ENCODE assay signal across 1 fruit fly cellular context in genomic region chrX:8681189-8681821, dm6.
TF ChIP-seq lines count a peak whose summit lies in the region.

Gene CAH3, plus strand, starts transcription at chrX:8681252.

TF ChIP-seq in whole organism, embryonic, 481 proteins besides CTCF, POLR2A, EP300 and RAD21 (continued from another document and continues in another):
- TF ChIP-seq klu (GFP tag; IDR thresholded peaks at IDR 0.05; lab: Robert Waterston, UW) (peak; percentile 73), CG11560 (tag; IDR thresholded peaks at IDR 0.05; lab: Robert Waterston, UW) (peak; percentile 64; the same call in 2 of the 3 replicates), wdn (GFP tag; IDR thresholded peaks at IDR 0.05; lab: Robert Waterston, UW) (peak; percentile 90), CG10979 (tag; optimal IDR thresholded peaks at IDR 0.05; lab: Kevin White, UChicago) (peak; percentile 95), ro (GFP tag; IDR thresholded peaks at IDR 0.05; lab: Robert Waterston, UW) (peak; percentile 58; the same call in 1 of the 2 replicates), C15 (GFP tag; IDR thresholded peaks at IDR 0.05; lab: Robert Waterston, UW) (peak; percentile 81), fru (optimal IDR thresholded peaks at IDR 0.05; lab: Kevin White, UChicago) (no peak), cad (GFP tag; optimal IDR thresholded peaks at IDR 0.05; lab: Kevin White, UChicago) (no peak), sd (tag; optimal IDR thresholded peaks at IDR 0.05; lab: Kevin White, UChicago) (peak; percentile 78), CG1529 (GFP tag; optimal IDR thresholded peaks at IDR 0.05; lab: Kevin White, UChicago) (peak; percentile 88), CG12219 (GFP tag; optimal IDR thresholded peaks at IDR 0.05; lab: Kevin White, UChicago) (peak; percentile 95), fu2 (GFP tag; optimal IDR thresholded peaks at IDR 0.05; lab: Kevin White, UChicago) (peak; percentile 92), pita (GFP tag; optimal IDR thresholded peaks at IDR 0.05; lab: Kevin White, UChicago) (no peak), Usf (GFP tag; optimal IDR thresholded peaks at IDR 0.05; lab: Kevin White, UChicago) (peak; percentile 90), shn (GFP tag; optimal IDR thresholded peaks at IDR 0.05; lab: Kevin White, UChicago) (peak; percentile 94), Dip3 (GFP tag; optimal IDR thresholded peaks at IDR 0.05; lab: Kevin White, UChicago) (peak; percentile 93), CG11247 (GFP tag; IDR thresholded peaks at IDR 0.05; lab: Robert Waterston, UW) (peak; percentile 85), vnd (GFP tag; IDR thresholded peaks at IDR 0.05; lab: Robert Waterston, UW; ENCODE audit: partially characterized antibody) (no peak), nom (GFP tag; optimal IDR thresholded peaks at IDR 0.05; lab: Kevin White, UChicago) (peak; percentile 94), ind (GFP tag; optimal IDR thresholded peaks at IDR 0.05; lab: Kevin White, UChicago) (peak; percentile 92), CG17568 (GFP tag; optimal IDR thresholded peaks at IDR 0.05; lab: Kevin White, UChicago) (peak; percentile 90), sens (GFP tag; lab: Kevin White, UChicago) (peak; percentile 98), pb (GFP tag; optimal IDR thresholded peaks at IDR 0.05; lab: Kevin White, UChicago) (peak; percentile 93), CG4328 (GFP tag; optimal IDR thresholded peaks at IDR 0.05; lab: Kevin White, UChicago) (peak; percentile 92), Ssrp (tag; optimal IDR thresholded peaks at IDR 0.05; lab: Kevin White, UChicago) (peak; percentile 93), CG13296 (GFP tag; optimal IDR thresholded peaks at IDR 0.05; lab: Kevin White, UChicago) (peak; percentile 94), Scr (GFP tag; IDR thresholded peaks at IDR 0.05; lab: Robert Waterston, UW; ENCODE audit: partially characterized antibody) (0 out of 2 replicates have a peak, but pooled peaks have one; percentile 35), scrt (GFP tag; optimal IDR thresholded peaks at IDR 0.05; lab: Kevin White, UChicago) (peak; percentile 79), CG17359 (tag; optimal IDR thresholded peaks at IDR 0.05; lab: Kevin White, UChicago) (peak; percentile 92), ase (GFP tag; IDR thresholded peaks at IDR 0.05; lab: Robert Waterston, UW) (peak; percentile 85), CG2712 (tag; optimal IDR thresholded peaks at IDR 0.05; lab: Kevin White, UChicago) (peak; percentile 96), CG14965 (GFP tag; optimal IDR thresholded peaks at IDR 0.05; lab: Kevin White, UChicago; ENCODE audit: borderline replicate concordance) (peak; percentile 45), lov (optimal IDR thresholded peaks at IDR 0.05; lab: Kevin White, UChicago) (no peak), lov (GFP tag; IDR thresholded peaks at IDR 0.05; lab: Robert Waterston, UW) (peak; percentile 93), ATbp (GFP tag; optimal IDR thresholded peaks at IDR 0.05; lab: Kevin White, UChicago) (peak; percentile 91), Atf3 (GFP tag; optimal IDR thresholded peaks at IDR 0.05; lab: Kevin White, UChicago) (peak; percentile 91), CG10462 (GFP tag; optimal IDR thresholded peaks at IDR 0.05; lab: Kevin White, UChicago) (peak; percentile 81), CG6272 (GFP tag; IDR thresholded peaks at IDR 0.05; lab: Robert Waterston, UW) (peak; percentile 74), CG7372 (GFP tag; IDR thresholded peaks at IDR 0.05; lab: Robert Waterston, UW) (peak; percentile 94), CG6689 (GFP tag; IDR thresholded peaks at IDR 0.05; lab: Robert Waterston, UW) (peak; percentile 91), YL-1 (GFP tag; optimal IDR thresholded peaks at IDR 0.05; lab: Kevin White, UChicago) (peak; percentile 77), Hr3 (GFP tag; optimal IDR thresholded peaks at IDR 0.05; lab: Kevin White, UChicago) (peak; percentile 87), oc (tag; optimal IDR thresholded peaks at IDR 0.05; lab: Kevin White, UChicago) (peak; percentile 98), gro (GFP tag; optimal IDR thresholded peaks at IDR 0.05; lab: Kevin White, UChicago) (peak; percentile 93), hbn (GFP tag; IDR thresholded peaks at IDR 0.05; lab: Robert Waterston, UW; ENCODE audit: partially characterized antibody) (no peak), gfzf (GFP tag; optimal IDR thresholded peaks at IDR 0.05; lab: Kevin White, UChicago) (peak; percentile 76), lab (GFP tag; optimal IDR thresholded peaks at IDR 0.05; lab: Kevin White, UChicago) (peak; percentile 96), CG2199 (GFP tag; IDR thresholded peaks at IDR 0.05; lab: Robert Waterston, UW) (peak; percentile 74; the same call in 1 of the 3 replicates), CG30403 (GFP tag; optimal IDR thresholded peaks at IDR 0.05; lab: Kevin White, UChicago) (peak; percentile 96), HLH3B (GFP tag; IDR thresholded peaks at IDR 0.05; lab: Robert Waterston, UW) (peak; percentile 89), trem (tag; optimal IDR thresholded peaks at IDR 0.05; lab: Kevin White, UChicago) (peak; percentile 91), CG31365 (tag; optimal IDR thresholded peaks at IDR 0.05; lab: Kevin White, UChicago) (peak; percentile 85), chm (GFP tag; IDR thresholded peaks at IDR 0.05; lab: Robert Waterston, UW) (peak; percentile 87), CG13424 (tag; optimal IDR thresholded peaks at IDR 0.05; lab: Kevin White, UChicago) (peak; percentile 96), ham (GFP tag; IDR thresholded peaks at IDR 0.05; lab: Robert Waterston, UW) (peak; percentile 47), sens-2 (GFP tag; IDR thresholded peaks at IDR 0.05; lab: Robert Waterston, UW) (peak; percentile 87), CG1647 (GFP tag; optimal IDR thresholded peaks at IDR 0.05; lab: Kevin White, UChicago) (peak; percentile 91), MTF-1 (GFP tag; optimal IDR thresholded peaks at IDR 0.05; lab: Kevin White, UChicago; ENCODE audit: borderline replicate concordance) (peak; percentile 75), grn (GFP tag; optimal IDR thresholded peaks at IDR 0.05; lab: Kevin White, UChicago) (peak; percentile 53), onecut (GFP tag; IDR thresholded peaks at IDR 0.05; lab: Robert Waterston, UW) (peak; percentile 91), eve (GFP tag; optimal IDR thresholded peaks at IDR 0.05; lab: Kevin White, UChicago) (peak; percentile 23 to 97), CG33213 (GFP tag; optimal IDR thresholded peaks at IDR 0.05; lab: Kevin White, UChicago) (peak; percentile 93), CrebB (tag; optimal IDR thresholded peaks at IDR 0.05; lab: Kevin White, UChicago) (peak; percentile 94), dati (GFP tag; IDR thresholded peaks at IDR 0.05; lab: Robert Waterston, UW) (peak; percentile 76), Blimp-1 (GFP tag; optimal IDR thresholded peaks at IDR 0.05; lab: Kevin White, UChicago) (peak; percentile 90), Dbx (GFP tag; IDR thresholded peaks at IDR 0.05; lab: Robert Waterston, UW) (peak; percentile 88), tio (GFP tag; optimal IDR thresholded peaks at IDR 0.05; lab: Kevin White, UChicago) (peak; percentile 90), CG2129 (GFP tag; IDR thresholded peaks at IDR 0.05; lab: Robert Waterston, UW; ENCODE audit: partially characterized antibody) (no peak), Nf-YC (tag; optimal IDR thresholded peaks at IDR 0.05; lab: Kevin White, UChicago) (peak; percentile 89), toy (GFP tag; IDR thresholded peaks at IDR 0.05; lab: Robert Waterston, UW) (peak; percentile 79), CG9215 (GFP tag; IDR thresholded peaks at IDR 0.05; lab: Robert Waterston, UW) (peak; percentile 84), CG32772 (GFP tag; IDR thresholded peaks at IDR 0.05; lab: Robert Waterston, UW) (peak; percentile 89), knrl (GFP tag; IDR thresholded peaks at IDR 0.05; lab: Robert Waterston, UW; ENCODE audit: partially characterized antibody) (peak; percentile 52; the same call in 1 of the 3 replicates), CG12104 (GFP tag; optimal IDR thresholded peaks at IDR 0.05; lab: Kevin White, UChicago) (peak; percentile 90), CG11398 (GFP tag; optimal IDR thresholded peaks at IDR 0.05; lab: Kevin White, UChicago) (peak; percentile 89), Gug (GFP tag; IDR thresholded peaks at IDR 0.05; lab: Robert Waterston, UW) (peak; percentile 88), lbe (GFP tag; optimal IDR thresholded peaks at IDR 0.05; lab: Kevin White, UChicago) (peak; percentile 81), en (GFP tag; optimal IDR thresholded peaks at IDR 0.05; lab: Kevin White, UChicago) (peak; percentile 84), pzg (GFP tag; optimal IDR thresholded peaks at IDR 0.05; lab: Kevin White, UChicago) (peak; percentile 53), ato (GFP tag; IDR thresholded peaks at IDR 0.05; lab: Robert Waterston, UW; ENCODE audit: partially characterized antibody) (no peak), tna (GFP tag; IDR thresholded peaks at IDR 0.05; lab: Robert Waterston, UW; ENCODE audit: partially characterized antibody) (no peak), Dfd (GFP tag; optimal IDR thresholded peaks at IDR 0.05; lab: Kevin White, UChicago) (no peak), Oli (tag; optimal IDR thresholded peaks at IDR 0.05; lab: Kevin White, UChicago) (peak; percentile 92), Ets97D (GFP tag; optimal IDR thresholded peaks at IDR 0.05; lab: Kevin White, UChicago) (peak; percentile 80), wek (GFP tag; optimal IDR thresholded peaks at IDR 0.05; lab: Kevin White, UChicago) (peak; percentile 85), da (GFP tag; optimal IDR thresholded peaks at IDR 0.05; lab: Kevin White, UChicago) (peak; percentile 77), Dp (GFP tag; optimal IDR thresholded peaks at IDR 0.05; lab: Kevin White, UChicago) (peak; percentile 69), CG34376 (GFP tag; optimal IDR thresholded peaks at IDR 0.05; lab: Kevin White, UChicago) (peak; percentile 94), CG34422 (GFP tag; IDR thresholded peaks at IDR 0.05; lab: Robert Waterston, UW) (peak; percentile 88), CG13894 (tag; optimal IDR thresholded peaks at IDR 0.05; lab: Kevin White, UChicago) (peak; percentile 90), HLH54F (GFP tag; optimal IDR thresholded peaks at IDR 0.05; lab: Kevin White, UChicago) (peak; percentile 96), Mad (GFP tag; optimal IDR thresholded peaks at IDR 0.05; lab: Kevin White, UChicago) (peak; percentile 94), yki (optimal IDR thresholded peaks at IDR 0.05; lab: Kevin White, UChicago) (peak; percentile 40), CG18764 (GFP tag; optimal IDR thresholded peaks at IDR 0.05; lab: Kevin White, UChicago) (peak; percentile 88), stwl (tag; optimal IDR thresholded peaks at IDR 0.05; lab: Kevin White, UChicago) (peak; percentile 50), Hr78 (GFP tag; optimal IDR thresholded peaks at IDR 0.05; lab: Kevin White, UChicago) (peak in 1 of 2 experiments; percentile 66), CG1603 (tag; optimal IDR thresholded peaks at IDR 0.05; lab: Kevin White, UChicago) (peak; percentile 97), CG12299 (tag; optimal IDR thresholded peaks at IDR 0.05; lab: Kevin White, UChicago) (peak; percentile 93), Asciz (GFP tag; optimal IDR thresholded peaks at IDR 0.05; lab: Kevin White, UChicago) (peak; percentile 85), Chrac-16 (GFP tag; optimal IDR thresholded peaks at IDR 0.05; lab: Kevin White, UChicago) (peak; percentile 91), chn (GFP tag; optimal IDR thresholded peaks at IDR 0.05; lab: Kevin White, UChicago) (peak; percentile 95), NC2β (GFP tag; optimal IDR thresholded peaks at IDR 0.05; lab: Kevin White, UChicago) (peak; percentile 92), Doc2 (GFP tag; IDR thresholded peaks at IDR 0.05; lab: Robert Waterston, UW) (peak; percentile 48; the same call in 1 of the 2 replicates), Fer1 (GFP tag; optimal IDR thresholded peaks at IDR 0.05; lab: Kevin White, UChicago) (peak; percentile 96), corto (GFP tag; optimal IDR thresholded peaks at IDR 0.05; lab: Kevin White, UChicago) (peak; percentile 59), row (GFP tag; IDR thresholded peaks at IDR 0.05; lab: Robert Waterston, UW) (peak; percentile 97), CG15514 (GFP tag; optimal IDR thresholded peaks at IDR 0.05; lab: Kevin White, UChicago) (peak; percentile 99), Awh (GFP tag; IDR thresholded peaks at IDR 0.05; lab: Robert Waterston, UW) (peak; percentile 93), CG12236 (GFP tag; optimal IDR thresholded peaks at IDR 0.05; lab: Kevin White, UChicago) (peak; percentile 91), CG9932 (GFP tag; IDR thresholded peaks at IDR 0.05; lab: Robert Waterston, UW) (peak; percentile 90), CG8359 (GFP tag; optimal IDR thresholded peaks at IDR 0.05; lab: Kevin White, UChicago; ENCODE audit: borderline replicate concordance) (peak; percentile 71), Jarid2 (GFP tag; optimal IDR thresholded peaks at IDR 0.05; lab: Kevin White, UChicago) (peak; percentile 76), stc (GFP tag; IDR thresholded peaks at IDR 0.05; lab: Robert Waterston, UW) (peak; percentile 88), bigmax (GFP tag; optimal IDR thresholded peaks at IDR 0.05; lab: Kevin White, UChicago) (no peak), Taf1 (GFP tag; IDR thresholded peaks at IDR 0.05; lab: Robert Waterston, UW) (peak; percentile 82), sob (GFP tag; IDR thresholded peaks at IDR 0.05; lab: Robert Waterston, UW) (peak; percentile 94), ftz-f1 (GFP tag; optimal IDR thresholded peaks at IDR 0.05; lab: Kevin White, UChicago) (no peak), danr (GFP tag; IDR thresholded peaks at IDR 0.05; lab: Robert Waterston, UW) (peak; percentile 83), Bteb2 (GFP tag; optimal IDR thresholded peaks at IDR 0.05; lab: Kevin White, UChicago) (peak; percentile 91), CG5245 (GFP tag; optimal IDR thresholded peaks at IDR 0.05; lab: Kevin White, UChicago) (peak; percentile 84), CG8478 (optimal IDR thresholded peaks at IDR 0.05; lab: Kevin White, UChicago) (no peak), emc (GFP tag; optimal IDR thresholded peaks at IDR 0.05; lab: Kevin White, UChicago) (peak; percentile 82), ERR (GFP tag; optimal IDR thresholded peaks at IDR 0.05; lab: Kevin White, UChicago) (peak; percentile 86), CG4282 (GFP tag; optimal IDR thresholded peaks at IDR 0.05; lab: Kevin White, UChicago) (peak; percentile 86), CG2202 (tag; optimal IDR thresholded peaks at IDR 0.05; lab: Kevin White, UChicago) (peak; percentile 88), gt (GFP tag; IDR thresholded peaks at IDR 0.05; lab: Robert Waterston, UW) (peak; percentile 77), aop (GFP tag; IDR thresholded peaks at IDR 0.05; lab: Robert Waterston, UW) (peak; percentile 78), pum (GFP tag; optimal IDR thresholded peaks at IDR 0.05; lab: Kevin White, UChicago) (peak; percentile 93), CG6813 (GFP tag; optimal IDR thresholded peaks at IDR 0.05; lab: Kevin White, UChicago) (peak; percentile 89), Eip74EF (GFP tag; optimal IDR thresholded peaks at IDR 0.05; lab: Kevin White, UChicago) (peak in 1 of 2 experiments; percentile 81)
